Worm (Caenorhabditis elegans) whole organism, late embryonic: ENCODE measurements around the gene nhr-269.

Experiments
- C38D4.7 ChIP-seq: fragments of 200-800 bp; sonication (Bioruptor generic); optimal IDR thresholded peaks from 2 replicates; lab custom pipeline; 2018; ENCODE audit warnings: mild to moderate bottlenecking, missing genetic modification characterization, moderate library complexity, missing compliant biosample characterization
- F13H6.1 ChIP-seq: sonication (generic microtip); optimal IDR thresholded peaks from 2 replicates; lab custom pipeline; 2016; ENCODE audit warnings: missing genetic modification characterization, missing compliant biosample characterization
- Y22D7AL.16 ChIP-seq: sonication (generic microtip); optimal IDR thresholded peaks from 2 replicates; lab custom pipeline; 2016; ENCODE audit warnings: missing genetic modification characterization, missing compliant biosample characterization
- ama-1 ChIP-seq: fragments of 150-350 bp; optimal IDR thresholded peaks from 2 replicates; lab custom pipeline; 2014
- ceh-14 ChIP-seq: sonication (generic microtip); optimal IDR thresholded peaks from 2 replicates; lab custom pipeline; 2016; ENCODE audit warnings: missing genotype, missing genetic modification characterization, missing compliant biosample characterization
- ceh-18 ChIP-seq: sonication (generic microtip); optimal IDR thresholded peaks from 2 replicates; lab custom pipeline; 2016; ENCODE audit warnings: missing genetic modification characterization, missing compliant biosample characterization
- ceh-22 ChIP-seq: sonication (generic microtip); optimal IDR thresholded peaks from 2 replicates; lab custom pipeline; 2017; ENCODE audit warnings: missing biosample characterization, missing genetic modification characterization
- ceh-24 ChIP-seq: sonication (generic microtip); optimal IDR thresholded peaks from 2 replicates; lab custom pipeline; 2016; ENCODE audit warnings: mild to moderate bottlenecking, missing genetic modification characterization, missing compliant biosample characterization
- ceh-30 ChIP-seq: fragments of 150-350 bp; optimal IDR thresholded peaks from 2 replicates; lab custom pipeline; 2014; ENCODE audit warnings: missing biosample characterization, missing genetic modification characterization
- ceh-31 ChIP-seq: sonication (generic microtip); optimal IDR thresholded peaks from 2 replicates; lab custom pipeline; 2016; ENCODE audit warnings: missing genetic modification characterization, missing compliant biosample characterization
- dve-1 ChIP-seq: sonication (generic microtip); optimal IDR thresholded peaks from 2 replicates; lab custom pipeline; 2017; ENCODE audit warnings: antibody characterized with exemption, mild to moderate bottlenecking, missing genetic modification characterization, missing compliant biosample characterization
- ets-4 ChIP-seq: sonication (generic microtip); optimal IDR thresholded peaks from 2 replicates; lab custom pipeline; 2016; ENCODE audit warnings: missing genetic modification characterization, missing compliant biosample characterization
- gmeb-2 ChIP-seq: sonication (generic microtip); optimal IDR thresholded peaks from 2 replicates; lab custom pipeline; 2016; ENCODE audit warnings: missing genetic modification characterization, inconsistent platforms, missing compliant biosample characterization
- hlh-13 ChIP-seq: fragments of 200-800 bp; sonication (Bioruptor generic); optimal IDR thresholded peaks from 2 replicates; lab custom pipeline; 2018; ENCODE audit warnings: mild to moderate bottlenecking, missing genetic modification characterization, missing compliant biosample characterization
- hlh-15 ChIP-seq: sonication (generic microtip); optimal IDR thresholded peaks from 2 replicates; lab custom pipeline; 2016; ENCODE audit warnings: missing genetic modification characterization, missing compliant biosample characterization
- hlh-30 ChIP-seq: sonication (generic microtip); optimal IDR thresholded peaks from 2 replicates; lab custom pipeline; 2017; ENCODE audit warnings: antibody characterized with exemption, missing genetic modification characterization, missing compliant biosample characterization; ENCODE audit not compliant: insufficient read depth
- hlh-6 ChIP-seq: sonication (generic microtip); optimal IDR thresholded peaks from 2 replicates; lab custom pipeline; 2016; ENCODE audit warnings: missing genotype, missing genetic modification characterization, missing compliant biosample characterization
- hlh-8 ChIP-seq: sonication (generic microtip); optimal IDR thresholded peaks from 2 replicates; lab custom pipeline; 2016; ENCODE audit warnings: missing genotype, missing genetic modification characterization, missing compliant biosample characterization
- lim-6 ChIP-seq: sonication (generic microtip); optimal IDR thresholded peaks from 2 replicates; lab custom pipeline; 2016; ENCODE audit warnings: missing genetic modification characterization, missing compliant biosample characterization
- nfya-1 ChIP-seq: sonication (generic microtip); optimal IDR thresholded peaks from 2 replicates; lab custom pipeline; 2017; ENCODE audit warnings: missing genetic modification characterization, mild to moderate bottlenecking, missing compliant biosample characterization, antibody characterized with exemption, moderate library complexity
- nhr-11 ChIP-seq: fragments of 150-350 bp; optimal IDR thresholded peaks from 2 replicates; lab custom pipeline; 2014; ENCODE audit warnings: missing biosample characterization, missing genetic modification characterization
- nhr-232 ChIP-seq: sonication (generic microtip); optimal IDR thresholded peaks from 2 replicates; lab custom pipeline; 2016; ENCODE audit warnings: missing genetic modification characterization, missing compliant biosample characterization
- pag-3 ChIP-seq: sonication (generic microtip); optimal IDR thresholded peaks from 2 replicates; lab custom pipeline; 2016; ENCODE audit warnings: missing compliant biosample characterization, missing genetic modification characterization, borderline replicate concordance
- pat-9 ChIP-seq: fragments of 200-800 bp; sonication (Bioruptor generic); optimal IDR thresholded peaks from 2 replicates; lab custom pipeline; 2018; ENCODE audit warnings: mild to moderate bottlenecking, missing genetic modification characterization, moderate library complexity, missing compliant biosample characterization
- pha-2 ChIP-seq: sonication (generic microtip); optimal IDR thresholded peaks from 2 replicates; lab custom pipeline; 2017; ENCODE audit warnings: mild to moderate bottlenecking, missing genetic modification characterization, missing compliant biosample characterization
- pha-4 ChIP-seq: fragments of 150-350 bp; optimal IDR thresholded peaks from 2 replicates; lab custom pipeline; 2018; ENCODE audit warnings: missing biosample characterization, missing genetic modification reagents, missing genetic modification characterization
- pqm-1 ChIP-seq: sonication (generic microtip); optimal IDR thresholded peaks from 2 replicates; lab custom pipeline; 2016; ENCODE audit warnings: missing genetic modification characterization, missing compliant biosample characterization
- pros-1 ChIP-seq: fragments of 150-350 bp; optimal IDR thresholded peaks from 2 replicates; lab custom pipeline; 2014; ENCODE audit warnings: missing biosample characterization, missing genetic modification reagents, missing genetic modification characterization
- ref-2 ChIP-seq: sonication (generic microtip); optimal IDR thresholded peaks from 2 replicates; lab custom pipeline; 2016; ENCODE audit warnings: missing genetic modification characterization, missing compliant biosample characterization
- rnt-1 ChIP-seq: sonication (generic microtip); optimal IDR thresholded peaks from 2 replicates; lab custom pipeline; 2016; ENCODE audit warnings: missing genetic modification characterization, missing compliant biosample characterization
- sdc-2 ChIP-seq: sonication (generic microtip); optimal IDR thresholded peaks from 2 replicates; lab custom pipeline; 2016; ENCODE audit warnings: missing genotype, missing genetic modification characterization, missing compliant biosample characterization
- ttx-3 ChIP-seq: sonication (generic microtip); optimal IDR thresholded peaks from 2 replicates; lab custom pipeline; 2016; ENCODE audit warnings: missing genetic modification reagents, missing genetic modification characterization, missing compliant biosample characterization
- unc-3 ChIP-seq, 2 experiments: fragments of 200-800 bp in 1 of 2; sonication (Bioruptor generic) in 1 of 2; sonication (generic microtip) in 1 of 2; conservative IDR thresholded peaks in 1 of 2; optimal IDR thresholded peaks in 1 of 2; 2 replicates each; pipeline versions ENCODE4 v1.3.6 to Lab custom; 2016 to 2022; ENCODE audit warnings: missing compliant biosample characterization in 2 of 2, missing genetic modification characterization in 2 of 2, missing genetic modification reagents in 1 of 2
- unc-42 ChIP-seq: sonication (generic microtip); optimal IDR thresholded peaks from 2 replicates; lab custom pipeline; 2016; ENCODE audit warnings: missing genotype, missing genetic modification characterization, missing compliant biosample characterization
- unc-55 ChIP-seq: sonication (generic microtip); optimal IDR thresholded peaks from 2 replicates; lab custom pipeline; 2017; ENCODE audit warnings: missing biosample characterization, missing genetic modification reagents, missing genetic modification characterization
- zip-5 ChIP-seq: sonication (generic microtip); optimal IDR thresholded peaks from 2 replicates; lab custom pipeline; 2016; ENCODE audit warnings: missing genetic modification characterization, missing compliant biosample characterization
- ztf-16 ChIP-seq: sonication (generic microtip); optimal IDR thresholded peaks from 2 replicates; lab custom pipeline; 2017; ENCODE audit warnings: missing genetic modification characterization, missing compliant biosample characterization

Gene nhr-269

DNA sequence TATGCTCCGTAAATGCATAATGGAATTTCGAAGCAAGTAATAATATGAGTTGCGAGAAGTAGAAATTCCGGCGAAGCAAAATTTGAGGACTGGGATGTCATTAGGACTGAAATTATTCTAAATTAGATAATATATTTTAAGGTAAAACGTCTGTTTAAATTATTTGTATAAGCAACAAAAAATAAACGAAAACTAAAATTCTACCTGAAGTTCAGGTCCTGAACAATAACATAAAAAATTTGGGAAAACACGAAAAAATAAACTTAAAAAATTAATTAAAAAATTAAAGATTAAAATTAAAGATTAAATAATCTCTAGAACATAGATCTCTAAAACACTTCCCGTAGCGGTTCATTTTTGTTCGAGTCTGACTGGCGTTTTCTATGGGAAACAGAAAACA is 10.2 kb upstream of the nhr-269 start, which contains the start of gene srh-251:
Gene srh-251, minus strand, starts transcription at position 101 of the 400 bp plus-strand sequence.
- TF ChIP-seq ceh-14 (no peak), ceh-30 (tag; lab: Kevin White, UChicago) (no peak), unc-3 (GFP tag; conservative IDR thresholded peaks at IDR 0.05; lab: Robert Waterston, UW) (no peak), unc-3 (tag; optimal IDR thresholded peaks at IDR 0.05; lab: Kevin White, UChicago) (no peak), ama-1 (lab: Kevin White, UChicago) (no peak), hlh-15 (no peak), pha-4 (tag; lab: Kevin White, UChicago) (no peak), Y22D7AL.16 (tag; lab: Kevin White, UChicago) (no peak), ets-4 (no peak), ceh-22 (tag; lab: Kevin White, UChicago) (no peak), ceh-18 (tag; lab: Kevin White, UChicago) (no peak), ref-2 (tag; lab: Kevin White, UChicago) (no peak), hlh-13 (GFP tag; lab: Kevin White, UChicago) (no peak), pqm-1 (no peak), unc-42 (tag; lab: Kevin White, UChicago) (no peak), dve-1 (no peak)

DNA sequence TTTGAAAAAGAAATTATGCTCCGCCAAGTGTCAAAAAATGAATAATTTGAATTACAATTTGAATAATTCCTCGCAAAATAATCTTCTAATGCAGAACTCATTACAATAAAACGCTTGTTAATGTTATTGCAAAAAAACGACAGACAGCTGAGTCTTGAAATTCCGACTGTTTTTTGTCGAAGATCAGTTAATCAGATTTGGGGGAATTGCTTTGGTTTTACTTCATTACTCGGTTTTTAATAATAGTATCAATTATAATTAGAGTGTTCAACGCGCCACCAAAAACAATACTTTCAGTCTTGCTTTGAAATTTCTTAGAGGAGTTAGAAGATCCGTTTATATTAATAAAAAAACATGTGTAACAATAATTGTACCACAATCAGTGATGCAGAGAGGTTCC is 8.3 kb upstream of the nhr-269 start, which contains the start of gene srh-122:
Gene srh-122, minus strand, starts transcription at position 101 of the 400 bp plus-strand sequence.
- no peak for TF ChIP-seq pat-9 (tag; lab: Kevin White, UChicago)
- no peak for TF ChIP-seq nhr-11 (tag; lab: Kevin White, UChicago)
- no peak for TF ChIP-seq hlh-6 (tag; lab: Kevin White, UChicago)

DNA sequence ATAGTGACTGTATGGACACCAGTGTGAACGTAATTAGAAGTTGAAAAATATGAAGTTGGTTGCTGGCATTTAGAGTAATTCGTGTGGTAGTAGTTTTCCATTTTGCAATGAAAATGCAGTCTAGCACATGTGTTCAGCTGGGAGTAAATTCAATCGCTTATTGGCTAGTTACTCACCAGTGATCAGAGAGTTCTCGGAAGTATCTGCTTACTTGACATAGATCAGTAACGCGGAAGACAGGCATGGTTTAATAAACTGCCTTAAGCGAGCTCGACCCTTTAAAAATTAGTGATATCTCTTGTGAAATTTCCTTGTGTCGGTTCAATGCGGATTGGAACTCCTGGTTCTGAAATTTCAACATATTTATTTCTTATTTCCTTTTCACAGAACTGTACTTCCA is 6.6 kb upstream of the nhr-269 start, which contains the start of gene srh-52:
Gene srh-52, minus strand, starts transcription at position 101 of the 400 bp plus-strand sequence.
- TF ChIP-seq ceh-30 (tag; lab: Kevin White, UChicago), result no peak
- no peak for TF ChIP-seq pros-1 (tag; lab: Kevin White, UChicago)
- TF ChIP-seq hlh-13 (GFP tag; lab: Kevin White, UChicago), result no peak
- no peak for TF ChIP-seq hlh-8 (tag; lab: Kevin White, UChicago)
- no peak for TF ChIP-seq nhr-232
- TF ChIP-seq lim-6 (tag; lab: Kevin White, UChicago), result no peak
- no peak for TF ChIP-seq ztf-16 (tag; lab: Kevin White, UChicago)

DNA sequence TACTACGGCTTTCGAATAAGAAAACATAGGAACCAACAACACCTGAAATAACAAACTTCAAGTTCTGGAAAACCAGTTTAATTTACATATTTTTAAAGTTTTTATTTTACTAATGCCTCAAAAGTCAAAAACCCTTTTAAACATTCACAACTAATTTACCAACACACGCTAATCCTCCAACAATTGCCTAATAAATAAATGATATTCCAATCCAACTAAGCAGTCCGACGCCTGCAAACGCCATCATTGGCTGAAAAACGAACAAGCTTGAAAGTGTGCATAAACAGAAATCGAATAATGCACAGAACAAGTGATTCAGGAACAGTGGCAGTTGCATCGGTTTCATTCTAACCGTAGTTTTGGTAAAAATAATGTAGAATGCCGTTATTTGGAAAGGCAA is 1.8 kb downstream of the nhr-269 start:
- TF ChIP-seq rnt-1 (tag; lab: Kevin White, UChicago), result no peak
- no peak for TF ChIP-seq unc-3 (GFP tag; conservative IDR thresholded peaks at IDR 0.05; lab: Robert Waterston, UW)
- no peak for TF ChIP-seq unc-3 (tag; optimal IDR thresholded peaks at IDR 0.05; lab: Kevin White, UChicago)
- no peak for TF ChIP-seq ceh-24 (tag; lab: Kevin White, UChicago)
- no peak for TF ChIP-seq hlh-15
- no peak for TF ChIP-seq nfya-1 (tag; lab: Kevin White, UChicago)
- TF ChIP-seq ttx-3 (tag; lab: Kevin White, UChicago), result no peak
- TF ChIP-seq gmeb-2 (tag; lab: Kevin White, UChicago), result no peak
- no peak for TF ChIP-seq pat-9 (tag; lab: Kevin White, UChicago)
- no peak for TF ChIP-seq F13H6.1 (tag; lab: Kevin White, UChicago)
- no peak for TF ChIP-seq pros-1 (tag; lab: Kevin White, UChicago)
- TF ChIP-seq pha-2 (tag; lab: Kevin White, UChicago), result no peak
- TF ChIP-seq ceh-31, result no peak
- no peak for TF ChIP-seq pag-3 (tag; lab: Kevin White, UChicago)
- no peak for TF ChIP-seq ceh-18 (tag; lab: Kevin White, UChicago)
- no peak for TF ChIP-seq sdc-2 (tag; lab: Kevin White, UChicago)
- TF ChIP-seq zip-5 (tag; lab: Kevin White, UChicago), result no peak
- TF ChIP-seq hlh-30 (tag; lab: Kevin White, UChicago), result no peak
- TF ChIP-seq unc-55 (GFP tag; lab: Kevin White, UChicago), result no peak
- TF ChIP-seq C38D4.7 (GFP tag; lab: Kevin White, UChicago), result no peak
- TF ChIP-seq ets-4, result no peak
